Fruit fly (Drosophila melanogaster) Kc167 (cell line): ENCODE results near the gene Nmdmc.

Experiments used
- Myc ChIP-seq: fragments of >200 bp; optimal IDR thresholded peaks from 2 replicates; lab custom pipeline; 2017; ENCODE audit warnings: missing external identifiers
- Sin3A ChIP-seq: fragments of >200 bp; optimal IDR thresholded peaks from 2 replicates; lab custom pipeline; 2018; ENCODE audit warnings: missing external identifiers
- h ChIP-seq: fragments of >200 bp; optimal IDR thresholded peaks from 3 replicates; lab custom pipeline; 2018; ENCODE audit warnings: missing external identifiers
- insv ChIP-seq: fragments of >200 bp; optimal IDR thresholded peaks from 3 replicates; lab custom pipeline; 2018; ENCODE audit warnings: missing external identifiers

DNA sequence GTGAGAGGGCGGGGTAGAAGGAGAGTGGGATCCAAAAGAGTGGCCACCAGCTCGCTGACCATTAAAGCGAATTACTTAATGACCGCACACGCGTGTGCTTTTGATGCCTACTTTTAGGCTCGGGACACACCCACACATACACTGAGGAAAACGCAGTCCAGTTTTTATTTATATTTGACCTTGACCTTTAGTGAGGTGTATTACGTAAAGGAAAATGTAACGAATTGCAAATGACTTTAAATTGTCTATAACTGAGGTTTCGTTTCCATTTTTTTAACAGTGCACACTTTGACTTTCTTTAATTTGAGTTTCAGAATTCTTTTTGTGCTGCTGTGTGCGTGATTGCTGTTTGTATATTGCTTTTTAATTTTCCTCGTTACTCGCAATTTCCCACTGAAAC, 35.0 kb upstream of the Nmdmc start:
- TF ChIP-seq Sin3A (lab: Kevin White, UChicago) (no peak), Myc (lab: Kevin White, UChicago) (no peak), h (lab: Kevin White, UChicago) (no peak), insv (lab: Kevin White, UChicago) (no peak)
